Fruit fly (Drosophila melanogaster) ovary, adult (tissue): ENCODE data around the gene MED24.
"Not testable (repeated sequence)": the region's sequence is repeated elsewhere in the genome, so short reads cannot be mapped to it uniquely, and the experiment has no call there.

Source experiments
- CG17801 ChIP-seq: fragments of 200-800 bp; optimal IDR thresholded peaks from 2 replicates; lab custom pipeline; 2019; ENCODE audit warnings: missing biosample characterization, mild to moderate bottlenecking, missing genetic modification characterization, moderate library complexity; ENCODE audit not compliant: partially characterized antibody

Gene MED24

dm6 chr3L:8221835-8222234, 30.8 kb downstream of the MED24 start, which contains the start of gene CG13678:
Gene CG13678 (plus strand): TSS chr3L:8222141.
- no peak for TF ChIP-seq CG17801 (GFP tag; lab: Kevin White, UChicago)

dm6 chr3L:8228924-8229323, 37.9 kb downstream of the MED24 start, which contains the start of gene eIF4E3:
Gene eIF4E3 (plus strand): TSS chr3L:8229224.
- no peak for TF ChIP-seq CG17801 (GFP tag; lab: Kevin White, UChicago)

dm6 chr3L:8238347-8238746, 47.3 kb downstream of the MED24 start, which contains the start of gene Dscam4:
Gene Dscam4 (plus strand): TSS chr3L:8238647.
- TF ChIP-seq CG17801 (GFP tag; lab: Kevin White, UChicago): not testable (repeated sequence)

dm6 chr3L:8240501-8240900, 49.4 kb downstream of the MED24 start, which contains the start of gene CG7213:
Gene CG7213 (minus strand): TSS chr3L:8240601.
- TF ChIP-seq CG17801 (GFP tag; lab: Kevin White, UChicago): no peak

- no peak for TF ChIP-seq CG17801 (GFP tag; lab: Kevin White, UChicago)
Observed at dm6 chr3L:8240932-8241331, 49.9 kb downstream of the MED24 start.
